Worm (Caenorhabditis elegans) whole organism, L2 larva: ENCODE measurements around the gene M02D8.2.

Experiments
- aly-2 ChIP-seq: fragments of 150-350 bp; optimal IDR thresholded peaks from 2 replicates; lab custom pipeline; 2014; ENCODE audit warnings: missing biosample characterization, missing genetic modification characterization
- ama-1 ChIP-seq: fragments of 150-350 bp; optimal IDR thresholded peaks from 2 replicates; lab custom pipeline; 2018; ENCODE audit warnings: inconsistent platforms
- lin-13 ChIP-seq: fragments of 150-350 bp; optimal IDR thresholded peaks from 2 replicates; lab custom pipeline; 2014; ENCODE audit warnings: missing biosample characterization, missing genetic modification reagents, missing genetic modification characterization
- nhr-11 ChIP-seq: fragments of 150-350 bp; optimal IDR thresholded peaks from 2 replicates; lab custom pipeline; 2014; ENCODE audit warnings: missing biosample characterization, missing genetic modification characterization
- nhr-12 ChIP-seq: fragments of 150-350 bp; optimal IDR thresholded peaks from 2 replicates; lab custom pipeline; 2014; ENCODE audit warnings: missing biosample characterization, missing genetic modification characterization
- nhr-237 ChIP-seq: fragments of 150-350 bp; optimal IDR thresholded peaks from 2 replicates; lab custom pipeline; 2014; ENCODE audit warnings: missing biosample characterization, missing genetic modification characterization
- nhr-25 ChIP-seq: fragments of 150-350 bp; sonication (generic microtip); optimal IDR thresholded peaks from 3 replicates; lab custom pipeline; 2014; ENCODE audit warnings: missing biosample characterization, missing genetic modification characterization
- sma-3 ChIP-seq: sonication (generic microtip); optimal IDR thresholded peaks from 2 replicates; lab custom pipeline; 2016; ENCODE audit warnings: missing genetic modification reagents, missing genetic modification characterization, missing compliant biosample characterization
- snpc-4 ChIP-seq: fragments of 150-350 bp; optimal IDR thresholded peaks from 2 replicates; lab custom pipeline; 2014; ENCODE audit warnings: missing biosample characterization, missing genetic modification characterization
- unc-55 ChIP-seq: fragments of 150-350 bp; sonication (generic microtip); optimal IDR thresholded peaks from 3 replicates; lab custom pipeline; 2014; ENCODE audit warnings: missing biosample characterization, missing genetic modification reagents, missing genetic modification characterization
- ztf-1 ChIP-seq: fragments of 200-800 bp; sonication (Bioruptor generic); conservative IDR thresholded peaks from 2 replicates; pipeline ENCODE4 v1.3.6; 2022; ENCODE audit warnings: missing genetic modification characterization, missing compliant biosample characterization

DNA sequence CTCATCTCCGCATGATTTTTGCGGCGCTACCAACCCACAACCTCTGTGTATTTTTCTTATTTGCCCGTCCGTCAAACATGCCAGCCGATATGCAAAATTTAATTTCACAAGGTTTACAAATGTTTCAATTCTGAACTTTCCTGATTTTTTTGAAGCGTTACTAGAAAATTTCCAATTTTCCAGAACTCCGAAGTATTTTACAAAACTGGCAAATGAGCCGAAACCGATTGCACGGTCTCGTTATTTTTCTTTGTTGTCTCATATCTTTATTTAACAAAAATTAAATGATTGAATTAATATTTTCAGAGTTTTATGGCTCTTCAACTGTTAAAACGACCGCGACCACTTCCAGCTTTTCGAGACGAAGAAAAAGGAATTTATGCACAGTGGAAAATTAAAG, 31.4 kb upstream of the M02D8.2 start, which contains the start of gene F53A9.3:
- TF ChIP-seq snpc-4 (tag; lab: Kevin White, UChicago) (no peak), unc-55 (GFP tag; lab: Kevin White, UChicago) (no peak), nhr-12 (tag; lab: Kevin White, UChicago) (no peak), ztf-1 (GFP tag; lab: Robert Waterston, UW) (no peak), lin-13 (no peak), aly-2 (tag; lab: Kevin White, UChicago) (no peak), nhr-237 (tag; lab: Kevin White, UChicago) (no peak), sma-3 (no peak), nhr-25 (no peak), nhr-11 (tag; lab: Kevin White, UChicago) (no peak), ama-1 (lab: Kevin White, UChicago) (no peak)
